Fruit fly (Drosophila melanogaster): ENCODE results near the gene Sirt1.

Sirt1 gene

DNA sequence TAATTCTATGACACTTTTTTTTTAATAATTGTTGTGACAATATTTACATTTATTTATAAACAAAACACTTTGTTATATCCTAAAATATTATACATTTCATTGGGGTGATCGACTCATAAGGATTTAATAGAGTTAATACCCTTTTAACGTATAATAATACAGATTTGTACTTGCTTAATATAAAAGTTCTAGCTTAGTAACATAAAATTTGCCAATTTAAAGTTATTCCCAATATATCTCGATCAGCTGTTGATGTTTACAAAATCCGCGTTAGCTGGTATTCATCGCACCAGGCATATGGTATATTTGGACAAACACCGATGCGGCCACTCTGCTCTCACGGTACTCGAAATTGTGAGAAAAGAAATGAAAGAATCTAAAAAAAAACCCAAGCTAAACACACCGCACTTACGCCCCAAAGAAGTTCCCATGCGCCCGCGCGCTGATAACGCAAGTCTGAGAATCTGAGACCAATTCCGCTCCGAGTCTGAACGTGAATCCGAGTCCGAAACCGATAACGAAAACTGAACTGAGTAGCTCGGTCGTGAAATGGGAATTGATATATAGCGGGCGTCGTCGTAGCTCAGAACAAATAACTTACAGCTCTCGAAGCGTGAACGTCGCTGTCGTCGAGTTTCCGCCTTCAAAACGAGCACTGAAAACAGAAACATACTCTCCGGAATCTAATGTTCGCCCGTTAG is 38.2 kb downstream of the Sirt1 start, which contains the start of gene Pect (continued):
- TF ChIP-seq toy (GFP tag; IDR thresholded peaks at IDR 0.05) (no peak), odd (GFP tag; optimal IDR thresholded peaks at IDR 0.05) (no peak), sim (GFP tag; IDR thresholded peaks at IDR 0.05) (no peak), HmgZ (tag; optimal IDR thresholded peaks at IDR 0.05) (peak; percentile 62), phol (tag; optimal IDR thresholded peaks at IDR 0.05) (peak; percentile 63), abd-A (tag; optimal IDR thresholded peaks at IDR 0.05) (no peak), vvl (GFP tag; IDR thresholded peaks at IDR 0.05) (peak; percentile 18; the same call in 1 of the 2 replicates), Neu2 (GFP tag; optimal IDR thresholded peaks at IDR 0.05; ENCODE audit: borderline replicate concordance) (no peak), bbx (GFP tag; IDR thresholded peaks at IDR 0.05; ENCODE audit: partially characterized antibody) (peak; percentile 49), Dip2 (GFP tag; IDR thresholded peaks at IDR 0.05) (no peak), ham (GFP tag; IDR thresholded peaks at IDR 0.05) (peak; percentile 34; the same call in 1 of the 2 replicates), Bteb2 (GFP tag; optimal IDR thresholded peaks at IDR 0.05) (no peak), BEAF-32 (GFP tag; optimal IDR thresholded peaks at IDR 0.05) (peak; percentile 83), BtbVII (GFP tag; optimal IDR thresholded peaks at IDR 0.05) (peak; percentile 4), CG30020 (tag; optimal IDR thresholded peaks at IDR 0.05) (peak; percentile 16), tgo (GFP tag; IDR thresholded peaks at IDR 0.05) (peak; percentile 37; the same call in 2 of the 3 replicates), CG16863 (GFP tag; optimal IDR thresholded peaks at IDR 0.05) (no peak), CG6654 (GFP tag; optimal IDR thresholded peaks at IDR 0.05) (no peak), Hsf (GFP tag; optimal IDR thresholded peaks at IDR 0.05) (no peak), Bdp1 (GFP tag; optimal IDR thresholded peaks at IDR 0.05) (no peak), CG9727 (GFP tag; optimal IDR thresholded peaks at IDR 0.05) (peak; percentile 37), CG7786 (GFP tag; optimal IDR thresholded peaks at IDR 0.05) (no peak), Trl (optimal IDR thresholded peaks at IDR 0.05) (peak in 1 of 2 experiments; percentile 66), Trl (GFP tag; optimal IDR thresholded peaks at IDR 0.05) (no peak), CG9932 (GFP tag; IDR thresholded peaks at IDR 0.05) (peak; percentile 38), ftz-f1 (GFP tag; optimal IDR thresholded peaks at IDR 0.05) (peak; percentile 4), Hand (GFP tag; optimal IDR thresholded peaks at IDR 0.05) (no peak), nmo (GFP tag; optimal IDR thresholded peaks at IDR 0.05) (peak; percentile 73), oc (tag; optimal IDR thresholded peaks at IDR 0.05) (no peak), CG31388 (GFP tag; optimal IDR thresholded peaks at IDR 0.05) (no peak), chif (GFP tag; optimal IDR thresholded peaks at IDR 0.05) (no peak), Pdp1 (GFP tag; optimal IDR thresholded peaks at IDR 0.05) (no peak), Aef1 (GFP tag; IDR thresholded peaks at IDR 0.05) (no peak), CG18262 (tag; optimal IDR thresholded peaks at IDR 0.05) (no peak), chinmo (GFP tag; IDR thresholded peaks at IDR 0.05; ENCODE audit: partially characterized antibody) (peak; percentile 89; the same call in 3 of the 4 replicates), nau (GFP tag; optimal IDR thresholded peaks at IDR 0.05) (no peak), CG3838 (GFP tag; optimal IDR thresholded peaks at IDR 0.05) (no peak), zfh1 (GFP tag; IDR thresholded peaks at IDR 0.05) (no peak), inv (GFP tag; IDR thresholded peaks at IDR 0.05; ENCODE audit: partially characterized antibody) (peak; percentile 44; the same call in 1 of the 2 replicates), trem (tag; optimal IDR thresholded peaks at IDR 0.05) (peak; percentile 25), CG2875 (GFP tag; optimal IDR thresholded peaks at IDR 0.05) (no peak), Drgx (GFP tag; IDR thresholded peaks at IDR 0.05) (0 out of 2 replicates have a peak, but pooled peaks have one; percentile 9), pan (optimal IDR thresholded peaks at IDR 0.05) (no peak), pan (GFP tag; optimal IDR thresholded peaks at IDR 0.05 in 1 of 2, IDR thresholded peaks at IDR 0.05 in 1 of 2) (peak in 1 of 2 experiments; percentile 4), CG18599 (GFP tag; optimal IDR thresholded peaks at IDR 0.05) (no peak), bsh (GFP tag; optimal IDR thresholded peaks at IDR 0.05) (peak in 1 of 2 experiments; percentile 42), zen2 (GFP tag; IDR thresholded peaks at IDR 0.05; ENCODE audit: partially characterized antibody) (no peak), cas (GFP tag; IDR thresholded peaks at IDR 0.05) (no peak), CG4404 (GFP tag; IDR thresholded peaks at IDR 0.05) (no peak)

Data from whole organism, embryonic.